Fruit fly (Drosophila melanogaster): Measurements from ENCODE around the gene CASK.

DNA sequence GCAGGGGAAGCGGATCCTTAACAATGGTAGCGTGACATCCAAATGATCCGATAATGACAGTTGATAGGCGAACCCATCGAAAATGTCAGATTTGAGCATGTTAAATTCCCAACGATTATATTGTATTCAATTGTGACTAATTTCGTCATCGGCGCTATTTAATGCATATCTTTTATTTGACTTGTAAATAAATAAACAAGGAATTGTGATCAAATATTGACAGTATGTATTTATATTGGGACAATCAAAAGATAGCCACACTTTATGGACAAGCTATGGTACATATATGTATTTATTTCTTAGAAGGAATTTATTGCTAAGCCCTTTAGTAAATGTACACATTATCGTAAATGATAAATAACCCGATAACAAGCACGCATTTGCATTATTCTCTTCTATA is 2.7 kb upstream of the CASK start:
- TF ChIP-seq EcR (GFP tag; optimal IDR thresholded peaks at IDR 0.05) (no peak), CG8478 (optimal IDR thresholded peaks at IDR 0.05) (no peak), pan (optimal IDR thresholded peaks at IDR 0.05) (no peak), psq (optimal IDR thresholded peaks at IDR 0.05) (no peak), usp (GFP tag; optimal IDR thresholded peaks at IDR 0.05) (no peak)

All from whole organism.